Worm (Caenorhabditis elegans) whole organism, late embryonic: ENCODE data around the gene C25E10.16.

Experiments used
- C08G9.2 ChIP-seq: sonication (generic microtip); optimal IDR thresholded peaks from 2 replicates; lab custom pipeline; 2016; ENCODE audit warnings: mild to moderate bottlenecking, missing genetic modification characterization, moderate library complexity, missing compliant biosample characterization
- ama-1 ChIP-seq: fragments of 150-350 bp; optimal IDR thresholded peaks from 2 replicates; lab custom pipeline; 2014
- dve-1 ChIP-seq: sonication (generic microtip); optimal IDR thresholded peaks from 2 replicates; lab custom pipeline; 2017; ENCODE audit warnings: antibody characterized with exemption, mild to moderate bottlenecking, missing genetic modification characterization, missing compliant biosample characterization
- elt-2 ChIP-seq: sonication (generic microtip); optimal IDR thresholded peaks from 2 replicates; lab custom pipeline; 2016; ENCODE audit warnings: missing genetic modification reagents, missing genetic modification characterization, missing compliant biosample characterization
- elt-4 ChIP-seq: sonication (generic microtip); optimal IDR thresholded peaks from 2 replicates; lab custom pipeline; 2016; ENCODE audit warnings: missing genetic modification characterization, missing compliant biosample characterization
- fkh-6 ChIP-seq: sonication (generic microtip); optimal IDR thresholded peaks from 2 replicates; lab custom pipeline; 2016; ENCODE audit warnings: missing genetic modification characterization, missing compliant biosample characterization
- hlh-8 ChIP-seq: sonication (generic microtip); optimal IDR thresholded peaks from 2 replicates; lab custom pipeline; 2016; ENCODE audit warnings: missing genotype, missing genetic modification characterization, missing compliant biosample characterization
- madf-2 ChIP-seq: sonication (generic microtip); optimal IDR thresholded peaks from 2 replicates; lab custom pipeline; 2017; ENCODE audit warnings: missing genetic modification characterization, missing compliant biosample characterization
- nhr-11 ChIP-seq: fragments of 150-350 bp; optimal IDR thresholded peaks from 2 replicates; lab custom pipeline; 2014; ENCODE audit warnings: missing biosample characterization, missing genetic modification characterization
- nhr-232 ChIP-seq: sonication (generic microtip); optimal IDR thresholded peaks from 2 replicates; lab custom pipeline; 2016; ENCODE audit warnings: missing genetic modification characterization, missing compliant biosample characterization
- pha-4 ChIP-seq: fragments of 150-350 bp; optimal IDR thresholded peaks from 2 replicates; lab custom pipeline; 2018; ENCODE audit warnings: missing biosample characterization, missing genetic modification reagents, missing genetic modification characterization
- pqm-1 ChIP-seq: sonication (generic microtip); optimal IDR thresholded peaks from 2 replicates; lab custom pipeline; 2016; ENCODE audit warnings: missing genetic modification characterization, missing compliant biosample characterization
- syd-9 ChIP-seq: sonication (generic microtip); optimal IDR thresholded peaks from 2 replicates; lab custom pipeline; 2016; ENCODE audit warnings: mild to moderate bottlenecking, missing genetic modification characterization, moderate library complexity, missing compliant biosample characterization
- unc-55 ChIP-seq: sonication (generic microtip); optimal IDR thresholded peaks from 2 replicates; lab custom pipeline; 2017; ENCODE audit warnings: missing biosample characterization, missing genetic modification reagents, missing genetic modification characterization

DNA sequence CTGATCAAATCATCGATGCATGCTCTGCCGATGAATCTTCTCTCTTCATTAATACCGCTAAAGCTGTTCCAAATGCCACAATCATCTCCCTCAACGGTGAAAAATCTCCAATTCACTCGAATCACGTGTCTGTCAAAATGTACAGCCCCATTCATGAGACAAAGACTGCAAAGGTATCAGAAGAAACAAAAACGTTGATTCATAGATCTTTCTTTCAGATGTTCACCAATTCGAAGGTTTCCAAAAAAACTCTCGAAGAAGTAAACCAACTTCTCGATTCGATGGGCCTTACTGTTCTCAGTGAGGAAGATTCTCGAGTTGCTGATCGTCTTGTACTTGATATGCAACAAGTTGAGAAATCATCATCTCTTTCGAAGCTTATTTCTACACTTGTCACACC lies 37.3 kb upstream of the C25E10.16 start:
- TF ChIP-seq ama-1 (no peak), pqm-1 (tag; lab: Kevin White, UChicago) (no peak), fkh-6 (tag; lab: Kevin White, UChicago) (no peak), madf-2 (tag; lab: Kevin White, UChicago) (no peak), pha-4 (tag; lab: Kevin White, UChicago) (no peak), dve-1 (tag; lab: Kevin White, UChicago) (no peak), elt-2 (tag; lab: Kevin White, UChicago) (no peak), unc-55 (GFP tag; lab: Kevin White, UChicago) (no peak), hlh-8 (tag; lab: Kevin White, UChicago) (no peak), C08G9.2 (tag; lab: Kevin White, UChicago) (no peak), elt-4 (no peak), nhr-232 (tag; lab: Kevin White, UChicago) (no peak), nhr-11 (tag; lab: Kevin White, UChicago) (no peak), syd-9 (tag; lab: Kevin White, UChicago) (no peak)
